Worm (Caenorhabditis elegans): ENCODE measurements around the gene fbxc-26.

DNA sequence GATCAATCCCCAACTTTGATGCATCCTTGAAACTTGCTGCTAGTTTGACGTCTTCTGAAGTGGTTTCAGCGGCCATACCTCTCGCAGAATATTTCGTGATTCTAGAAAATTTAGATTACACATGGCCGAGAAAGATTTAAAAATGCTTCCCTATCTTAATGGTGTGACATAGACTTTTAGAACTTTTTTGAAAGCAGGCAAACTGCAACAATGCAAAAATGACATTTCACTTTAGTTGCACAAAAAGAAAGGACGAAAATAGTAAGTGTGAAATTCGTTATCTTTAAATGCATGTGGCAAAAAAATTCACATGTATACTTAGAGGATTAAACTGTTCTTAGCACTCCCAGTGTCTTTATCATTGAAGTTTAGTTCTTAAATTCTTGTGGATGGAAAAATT, 37.2 kb downstream of the fbxc-26 start, which contains the start of gene ZC204.12:
- TF ChIP-seq fos-1 (tag; optimal IDR thresholded peaks at IDR 0.05) (no peak), elt-3 (tag; optimal IDR thresholded peaks at IDR 0.05) (no peak), R02D3.7 (tag; optimal IDR thresholded peaks at IDR 0.05) (no peak), unc-62 (GFP tag; optimal IDR thresholded peaks at IDR 0.05) (no peak), pha-4 (tag; optimal IDR thresholded peaks at IDR 0.05) (no peak), nhr-237 (tag; optimal IDR thresholded peaks at IDR 0.05) (no peak), nfya-1 (tag; optimal IDR thresholded peaks at IDR 0.05; ENCODE audit: insufficient read depth) (no peak)
